Worm (Caenorhabditis elegans): ENCODE measurements around the gene taap-1.
A peak's percentile ranks its signal among the peaks of the same experiment; 100 is the strongest.

taap-1 gene

DNA sequence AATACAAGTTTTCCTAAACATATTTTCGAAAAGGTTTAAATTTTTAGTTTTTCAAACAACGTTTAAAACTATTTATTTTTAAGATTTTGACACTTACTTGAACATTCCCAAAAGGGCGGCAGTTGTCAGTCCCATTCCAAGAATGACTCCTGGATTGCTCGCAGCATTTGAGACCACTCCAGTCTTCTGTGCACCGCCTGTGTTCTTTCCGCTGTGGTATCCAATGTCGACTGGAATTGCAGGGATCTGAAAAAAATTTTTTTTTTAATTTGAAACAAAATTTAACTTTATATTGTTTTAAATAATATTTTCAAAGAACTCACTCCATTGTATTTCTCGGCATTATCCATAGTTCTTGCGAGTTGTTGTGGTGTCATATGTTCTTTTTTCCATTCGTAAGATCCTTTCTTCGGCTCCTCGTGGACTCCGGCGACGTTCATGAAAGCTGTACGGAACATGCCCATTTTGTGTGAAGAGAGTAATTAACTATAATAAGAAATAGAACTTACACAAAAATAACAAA is 1.9 kb downstream of the taap-1 start, which contains the start of gene M05D6.5:
M05D6.5 (minus strand) TSS at position 473 of the 523 bp plus-strand sequence.
- TF ChIP-seq daf-12 (tag; optimal IDR thresholded peaks at IDR 0.05) (no peak), ama-1 (optimal IDR thresholded peaks at IDR 0.05) (peak; percentile 89), nfya-1 (tag; optimal IDR thresholded peaks at IDR 0.05; ENCODE audit: insufficient read depth) (no peak), nhr-43 (tag; optimal IDR thresholded peaks at IDR 0.05; ENCODE audit: poor library complexity, severe bottlenecking) (no peak), elt-1 (tag; optimal IDR thresholded peaks at IDR 0.05) (no peak), nhr-76 (tag; optimal IDR thresholded peaks at IDR 0.05) (no peak), zag-1 (tag; optimal IDR thresholded peaks at IDR 0.05) (no peak)

DNA sequence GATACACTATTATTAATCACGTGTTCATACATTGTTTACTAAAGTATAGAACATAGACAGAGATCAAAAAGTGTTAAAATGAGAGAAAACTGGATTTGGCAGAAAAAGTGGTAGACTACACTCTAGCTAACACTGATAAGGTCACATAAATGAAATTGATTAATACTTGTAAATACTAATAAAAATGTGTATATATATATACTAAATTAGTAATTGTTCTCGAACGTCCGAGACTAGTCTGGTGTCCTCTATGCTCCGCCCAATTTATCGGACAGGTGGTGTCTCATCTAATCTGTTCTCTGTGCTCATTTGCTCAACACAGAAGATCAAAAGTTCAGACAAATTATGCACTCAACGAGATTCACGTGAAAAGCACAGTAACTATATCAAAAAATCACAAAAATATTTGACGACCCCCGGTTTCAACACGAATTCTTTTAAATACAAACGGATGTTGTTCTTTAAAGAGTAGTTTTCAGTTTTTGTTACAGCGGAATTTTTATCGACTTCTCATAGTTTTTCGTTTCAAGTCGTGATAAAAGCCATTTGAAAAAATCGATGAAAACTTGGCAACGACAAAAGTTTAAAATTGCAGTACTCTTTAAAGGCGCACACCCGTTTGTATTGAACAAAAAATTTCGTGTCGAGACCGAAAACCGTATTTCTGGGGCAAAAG is 2.5 kb downstream of the taap-1 start:
- TF ChIP-seq pha-4 (tag; optimal IDR thresholded peaks at IDR 0.05) (peak; percentile 50), nhr-43 (tag; optimal IDR thresholded peaks at IDR 0.05; ENCODE audit: poor library complexity, severe bottlenecking) (peak; percentile 26), mml-1 (tag; optimal IDR thresholded peaks at IDR 0.05) (peak; percentile 45), pqm-1 (tag; optimal IDR thresholded peaks at IDR 0.05) (peak; percentile 3), ceh-82 (tag; optimal IDR thresholded peaks at IDR 0.05) (no peak), fkh-2 (tag; optimal IDR thresholded peaks at IDR 0.05) (no peak), fos-1 (tag; optimal IDR thresholded peaks at IDR 0.05) (no peak), nfya-1 (tag; optimal IDR thresholded peaks at IDR 0.05; ENCODE audit: insufficient read depth) (peak; percentile 37), egl-5 (tag; optimal IDR thresholded peaks at IDR 0.05) (peak; percentile 24), fkh-10 (GFP tag; optimal IDR thresholded peaks at IDR 0.05) (no peak), nhr-11 (tag; optimal IDR thresholded peaks at IDR 0.05) (no peak), ztf-4 (tag; optimal IDR thresholded peaks at IDR 0.05) (no peak), nhr-77 (tag; optimal IDR thresholded peaks at IDR 0.05) (no peak), R02D3.7 (tag; optimal IDR thresholded peaks at IDR 0.05) (no peak), nhr-12 (tag; optimal IDR thresholded peaks at IDR 0.05) (no peak), lin-15B (tag; optimal IDR thresholded peaks at IDR 0.05) (no peak), elt-1 (tag; optimal IDR thresholded peaks at IDR 0.05) (no peak), nhr-67 (tag; optimal IDR thresholded peaks at IDR 0.05) (no peak), ceh-28 (tag; optimal IDR thresholded peaks at IDR 0.05) (no peak), nhr-23 (tag; optimal IDR thresholded peaks at IDR 0.05) (no peak), ceh-9 (tag; optimal IDR thresholded peaks at IDR 0.05) (no peak), hmg-11 (tag; optimal IDR thresholded peaks at IDR 0.05) (no peak), nhr-28 (tag; optimal IDR thresholded peaks at IDR 0.05) (no peak), nhr-237 (tag; optimal IDR thresholded peaks at IDR 0.05) (no peak), skn-1 (tag; optimal IDR thresholded peaks at IDR 0.05) (no peak), ztf-11 (tag; optimal IDR thresholded peaks at IDR 0.05) (no peak), elt-3 (tag; optimal IDR thresholded peaks at IDR 0.05) (no peak), unc-39 (tag; optimal IDR thresholded peaks at IDR 0.05) (no peak), nhr-25 (tag; optimal IDR thresholded peaks at IDR 0.05) (no peak), tbx-2 (tag; optimal IDR thresholded peaks at IDR 0.05) (no peak), elt-2 (tag; optimal IDR thresholded peaks at IDR 0.05) (peak; percentile 55), snpc-4 (tag; optimal IDR thresholded peaks at IDR 0.05) (no peak), lin-39 (tag; optimal IDR thresholded peaks at IDR 0.05) (no peak), ama-1 (optimal IDR thresholded peaks at IDR 0.05) (peak; percentile 88), sea-2 (GFP tag; optimal IDR thresholded peaks at IDR 0.05) (no peak), jun-1 (tag; optimal IDR thresholded peaks at IDR 0.05) (no peak)

DNA sequence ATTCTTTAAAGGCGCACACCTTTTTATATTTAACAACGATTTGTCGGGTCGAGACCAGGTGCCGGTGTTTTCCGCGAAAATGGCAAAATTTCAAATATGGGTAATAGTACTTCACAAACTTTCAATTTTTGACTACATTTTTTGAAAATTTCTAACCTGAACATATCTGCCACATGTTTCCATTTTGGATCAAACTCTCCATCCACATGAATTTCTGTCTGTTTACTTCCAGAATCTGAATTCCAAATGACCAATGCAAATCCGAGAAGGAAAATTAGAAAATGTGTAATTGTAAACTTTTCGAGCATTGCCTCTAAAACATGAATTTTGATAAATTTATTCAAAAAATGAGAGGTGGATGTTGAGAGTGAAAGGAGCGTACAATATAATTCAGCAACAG is 3.5 kb downstream of the taap-1 start, which contains the start of gene lact-4:
lact-4 (minus strand) TSS at position 313 of the 400 bp plus-strand sequence.
- TF ChIP-seq nhr-11 (tag; optimal IDR thresholded peaks at IDR 0.05) (no peak), unc-39 (tag; optimal IDR thresholded peaks at IDR 0.05) (no peak), nhr-237 (tag; optimal IDR thresholded peaks at IDR 0.05) (no peak), snpc-4 (tag; optimal IDR thresholded peaks at IDR 0.05) (no peak), lin-15B (tag; optimal IDR thresholded peaks at IDR 0.05) (no peak), ZK546.5 (tag; optimal IDR thresholded peaks at IDR 0.05) (no peak), ama-1 (optimal IDR thresholded peaks at IDR 0.05) (no peak), skn-1 (tag; optimal IDR thresholded peaks at IDR 0.05) (no peak), lin-39 (tag; optimal IDR thresholded peaks at IDR 0.05) (no peak), fkh-2 (tag; optimal IDR thresholded peaks at IDR 0.05) (no peak), ztf-11 (tag; optimal IDR thresholded peaks at IDR 0.05) (no peak), fkh-10 (GFP tag; optimal IDR thresholded peaks at IDR 0.05) (no peak), jun-1 (tag; optimal IDR thresholded peaks at IDR 0.05) (no peak), tbx-2 (tag; optimal IDR thresholded peaks at IDR 0.05) (no peak), eor-1 (tag; optimal IDR thresholded peaks at IDR 0.05) (no peak), zag-1 (tag; optimal IDR thresholded peaks at IDR 0.05) (no peak)
